Fruit fly (Drosophila melanogaster) whole organism, prepupa: Measurements from ENCODE around the gene CG33702.

ENCODE experiments used
- Blimp-1 ChIP-seq: fragments of 200-800 bp; sonication (Bioruptor generic); optimal IDR thresholded peaks from 3 replicates; lab custom pipeline; 2017; ENCODE audit warnings: missing biosample characterization, missing genetic modification characterization, mild to moderate bottlenecking, moderate library complexity, missing genetic modification reagents
- CG11294 ChIP-seq: fragments of 200-800 bp; sonication (Bioruptor generic); IDR thresholded peaks from 2 replicates; pipeline ENCODE4 v1.3.6; 2022; ENCODE audit warnings: missing biosample characterization, missing genetic modification characterization
- CG11762 ChIP-seq: fragments of 200-800 bp; sonication (Bioruptor generic); optimal IDR thresholded peaks from 3 replicates; lab custom pipeline; 2016; ENCODE audit warnings: missing biosample characterization, missing genetic modification characterization; ENCODE audit not compliant: insufficient read depth
- CG1621 ChIP-seq: fragments of 200-800 bp; sonication (Bioruptor generic); optimal IDR thresholded peaks from 3 replicates; lab custom pipeline; 2018; ENCODE audit warnings: missing biosample characterization, mild to moderate bottlenecking, missing genetic modification characterization
- CG16779 ChIP-seq: fragments of 200-800 bp; sonication (Bioruptor generic); optimal IDR thresholded peaks from 3 replicates; lab custom pipeline; 2017; ENCODE audit warnings: missing biosample characterization, mild to moderate bottlenecking, missing genetic modification characterization
- CG32006 ChIP-seq: fragments of 200-800 bp; sonication (Bioruptor generic); optimal IDR thresholded peaks from 3 replicates; lab custom pipeline; 2017; ENCODE audit warnings: missing biosample characterization, mild to moderate bottlenecking, missing genetic modification characterization
- CG34406 ChIP-seq: fragments of 200-800 bp; sonication (Bioruptor generic); optimal IDR thresholded peaks from 3 replicates; lab custom pipeline; 2016; ENCODE audit warnings: missing biosample characterization, missing genetic modification characterization
- CG4318 ChIP-seq: fragments of 200-800 bp; sonication (Bioruptor generic); optimal IDR thresholded peaks from 3 replicates; lab custom pipeline; 2017; ENCODE audit warnings: missing biosample characterization, mild to moderate bottlenecking, missing genetic modification characterization
- CG6163 ChIP-seq: fragments of 200-800 bp; sonication (Bioruptor generic); IDR thresholded peaks from 3 replicates; pipeline ENCODE4 v1.3.6; 2022; ENCODE audit warnings: missing biosample characterization, missing genetic modification characterization
- CG6276 ChIP-seq: fragments of 200-800 bp; sonication (Bioruptor generic); optimal IDR thresholded peaks from 2 replicates; lab custom pipeline; 2017; ENCODE audit warnings: missing biosample characterization, mild to moderate bottlenecking, missing genetic modification characterization
- CG6792 ChIP-seq: fragments of 200-800 bp; sonication (Bioruptor generic); optimal IDR thresholded peaks from 3 replicates; lab custom pipeline; 2016; ENCODE audit warnings: missing biosample characterization, missing genetic modification characterization
- CG6808 ChIP-seq: fragments of 200-800 bp; sonication (Bioruptor generic); optimal IDR thresholded peaks from 3 replicates; lab custom pipeline; 2017; ENCODE audit warnings: missing biosample characterization, missing genetic modification characterization, mild to moderate bottlenecking, moderate library complexity, missing genetic modification reagents
- CG6854 ChIP-seq: fragments of 200-800 bp; sonication (Bioruptor generic); optimal IDR thresholded peaks from 2 replicates; lab custom pipeline; 2017; ENCODE audit warnings: missing biosample characterization, mild to moderate bottlenecking, missing genetic modification characterization
- CG7368 ChIP-seq: fragments of 200-800 bp; sonication (Bioruptor generic); optimal IDR thresholded peaks from 3 replicates; lab custom pipeline; 2016; ENCODE audit warnings: missing biosample characterization, missing genetic modification characterization
- CG8119 ChIP-seq: fragments of 200-800 bp; sonication (Bioruptor generic); IDR thresholded peaks from 3 replicates; pipeline ENCODE4 v1.3.6; 2022; ENCODE audit warnings: missing biosample characterization, missing genetic modification characterization
- CG8319 ChIP-seq: fragments of 200-800 bp; sonication (Bioruptor generic); optimal IDR thresholded peaks from 3 replicates; lab custom pipeline; 2016; ENCODE audit warnings: missing biosample characterization, missing genetic modification characterization
- CG8632 ChIP-seq: fragments of 200-800 bp; sonication (Bioruptor generic); optimal IDR thresholded peaks from 3 replicates; lab custom pipeline; 2016; ENCODE audit warnings: missing biosample characterization, missing genetic modification characterization
- CG9139 ChIP-seq: fragments of 200-800 bp; sonication (Bioruptor generic); optimal IDR thresholded peaks from 3 replicates; lab custom pipeline; 2017; ENCODE audit warnings: missing biosample characterization, mild to moderate bottlenecking, missing genetic modification characterization
- Eip78C ChIP-seq: fragments of 200-800 bp; sonication (Bioruptor generic); peaks from one replicate; lab custom pipeline; 2016; ENCODE audit warnings: missing biosample characterization, missing genetic modification characterization
- Eip93F ChIP-seq: fragments of 200-800 bp; sonication (Bioruptor generic); optimal IDR thresholded peaks from 2 replicates; lab custom pipeline; 2016; ENCODE audit warnings: missing biosample characterization, mild to moderate bottlenecking, missing genetic modification characterization
- Ets21C ChIP-seq: fragments of 200-800 bp; sonication (Bioruptor generic); optimal IDR thresholded peaks from 3 replicates; lab custom pipeline; 2016; ENCODE audit warnings: missing biosample characterization, missing genetic modification characterization
- Gug ChIP-seq: fragments of 200-800 bp; sonication (Bioruptor generic); IDR thresholded peaks from 2 replicates; pipeline ENCODE4 v1.3.6; 2022; ENCODE audit warnings: missing biosample characterization, missing genetic modification characterization
- Hr39 ChIP-seq: fragments of 200-800 bp; sonication (Bioruptor generic); optimal IDR thresholded peaks from 2 replicates; lab custom pipeline; 2016; ENCODE audit warnings: missing biosample characterization, missing genetic modification characterization
- Hr4 ChIP-seq: fragments of 200-800 bp; sonication (Bioruptor generic); optimal IDR thresholded peaks from 3 replicates; lab custom pipeline; 2016; ENCODE audit warnings: missing biosample characterization, missing genetic modification characterization
- Lpt ChIP-seq: fragments of 200-800 bp; sonication (Bioruptor generic); optimal IDR thresholded peaks from 3 replicates; lab custom pipeline; 2016; ENCODE audit warnings: missing biosample characterization, missing genetic modification characterization
- Met ChIP-seq: fragments of 200-800 bp; sonication (Bioruptor generic); optimal IDR thresholded peaks from 3 replicates; lab custom pipeline; 2016; ENCODE audit warnings: missing biosample characterization, missing genetic modification characterization
- OdsH ChIP-seq: fragments of 200-800 bp; sonication (Bioruptor generic); optimal IDR thresholded peaks from 3 replicates; lab custom pipeline; 2016; ENCODE audit warnings: missing biosample characterization, missing genetic modification characterization
- Sox14 ChIP-seq: fragments of 200-800 bp; sonication (Bioruptor generic); optimal IDR thresholded peaks from 3 replicates; lab custom pipeline; 2016; ENCODE audit warnings: missing biosample characterization, missing genetic modification characterization
- Sox15 ChIP-seq: fragments of 200-800 bp; sonication (Bioruptor generic); optimal IDR thresholded peaks from 3 replicates; lab custom pipeline; 2016; ENCODE audit warnings: missing biosample characterization, missing genetic modification characterization
- achi ChIP-seq: fragments of 200-800 bp; sonication (Bioruptor generic); optimal IDR thresholded peaks from 3 replicates; lab custom pipeline; 2016; ENCODE audit warnings: missing biosample characterization, missing genetic modification characterization
- cyc ChIP-seq: fragments of 200-800 bp; sonication (Bioruptor generic); optimal IDR thresholded peaks from 3 replicates; lab custom pipeline; 2016; ENCODE audit warnings: missing biosample characterization, missing genetic modification characterization
- dsx ChIP-seq: fragments of 200-800 bp; optimal IDR thresholded peaks from 3 replicates; lab custom pipeline; 2019; ENCODE audit warnings: missing biosample characterization, mild to moderate bottlenecking, missing genetic modification characterization, moderate library complexity; ENCODE audit not compliant: poor library complexity, severe bottlenecking
- eg ChIP-seq: fragments of 200-800 bp; sonication (Bioruptor generic); IDR thresholded peaks from 3 replicates; pipeline ENCODE4 v1.3.6; 2022; ENCODE audit warnings: missing biosample characterization, missing genetic modification characterization
- fd59A ChIP-seq: fragments of 200-800 bp; sonication (Bioruptor generic); optimal IDR thresholded peaks from 2 replicates; lab custom pipeline; 2017; ENCODE audit warnings: missing biosample characterization, mild to moderate bottlenecking, missing genetic modification characterization, missing genetic modification reagents
- fkh ChIP-seq: fragments of 200-800 bp; sonication (Bioruptor generic); optimal IDR thresholded peaks from 3 replicates; lab custom pipeline; 2017; ENCODE audit warnings: missing biosample characterization, mild to moderate bottlenecking, missing genetic modification characterization, moderate library complexity
- lz ChIP-seq: fragments of 200-800 bp; sonication (Bioruptor generic); optimal IDR thresholded peaks from 3 replicates; lab custom pipeline; 2016; ENCODE audit warnings: missing biosample characterization, missing genetic modification characterization
- pdm3 ChIP-seq: fragments of 200-800 bp; sonication (Bioruptor generic); optimal IDR thresholded peaks from 3 replicates; lab custom pipeline; 2016; ENCODE audit warnings: missing biosample characterization, missing genetic modification characterization
- salr ChIP-seq, 2 experiments: fragments of 200-800 bp; sonication (Bioruptor generic); optimal IDR thresholded peaks; 3 replicates each; lab custom pipeline; 2016 to 2018; ENCODE audit warnings: missing biosample characterization in 2 of 2, missing genetic modification characterization in 2 of 2, mild to moderate bottlenecking in 1 of 2
- spab ChIP-seq: fragments of 200-800 bp; sonication (Bioruptor generic); optimal IDR thresholded peaks from 2 replicates; lab custom pipeline; 2017; ENCODE audit warnings: missing biosample characterization, mild to moderate bottlenecking, missing genetic modification characterization, missing genetic modification reagents
- ss ChIP-seq, 2 experiments: fragments of 200-800 bp; sonication (Bioruptor generic); optimal IDR thresholded peaks; 2 replicates in 1 of 2; 3 replicates in 1 of 2; lab custom pipeline; 2017 to 2018; ENCODE audit warnings: mild to moderate bottlenecking in 2 of 2, missing biosample characterization in 2 of 2, missing genetic modification characterization in 2 of 2, moderate library complexity in 1 of 2
- svp ChIP-seq: fragments of 200-800 bp; sonication (Bioruptor generic); peaks from one replicate; lab custom pipeline; 2016; ENCODE audit warnings: missing biosample characterization, missing genetic modification characterization
- topi ChIP-seq: fragments of 200-800 bp; sonication (Bioruptor generic); optimal IDR thresholded peaks from 3 replicates; lab custom pipeline; 2016; ENCODE audit warnings: missing biosample characterization, missing genetic modification characterization
- vri ChIP-seq: fragments of 200-800 bp; sonication (Bioruptor generic); optimal IDR thresholded peaks from 3 replicates; lab custom pipeline; 2016; ENCODE audit warnings: missing biosample characterization, mild to moderate bottlenecking, missing genetic modification characterization

The CG33702 gene

DNA sequence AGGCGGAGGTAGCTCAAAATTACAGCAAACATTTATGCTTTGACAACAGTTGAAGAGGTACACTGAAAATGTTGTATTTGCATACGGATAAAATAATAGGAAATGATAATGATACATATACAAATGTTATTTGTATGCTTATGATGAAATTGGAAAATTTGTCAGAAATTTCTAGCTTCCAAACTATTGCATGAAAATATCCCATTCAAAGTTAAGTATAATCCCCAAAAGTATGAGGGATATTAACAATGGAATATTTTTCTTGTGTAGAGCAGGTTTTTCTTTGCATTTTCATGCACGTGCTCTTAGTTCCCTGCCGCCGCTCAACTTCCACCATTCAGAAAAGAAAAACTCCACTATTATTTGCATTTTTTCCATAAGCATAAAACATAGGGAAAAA, 41.8 kb upstream of the CG33702 start (continued):
- TF ChIP-seq Hr4 (GFP tag; lab: Kevin White, UChicago) (peak; percentile 55), CG11294 (GFP tag; lab: Robert Waterston, UW) (no peak), dsx (no peak), CG8119 (GFP tag; lab: Robert Waterston, UW) (peak; percentile 43; the same call in 1 of the 3 replicates), CG6808 (GFP tag; lab: Kevin White, UChicago) (no peak), CG7368 (GFP tag; lab: Kevin White, UChicago) (no peak), Met (GFP tag; lab: Kevin White, UChicago) (no peak), CG8319 (GFP tag; lab: Kevin White, UChicago) (no peak), Sox15 (GFP tag; lab: Kevin White, UChicago) (no peak), CG6163 (GFP tag; lab: Robert Waterston, UW) (no peak)
- TF ChIP-seq, all 60 proteins: peak for 4

DNA sequence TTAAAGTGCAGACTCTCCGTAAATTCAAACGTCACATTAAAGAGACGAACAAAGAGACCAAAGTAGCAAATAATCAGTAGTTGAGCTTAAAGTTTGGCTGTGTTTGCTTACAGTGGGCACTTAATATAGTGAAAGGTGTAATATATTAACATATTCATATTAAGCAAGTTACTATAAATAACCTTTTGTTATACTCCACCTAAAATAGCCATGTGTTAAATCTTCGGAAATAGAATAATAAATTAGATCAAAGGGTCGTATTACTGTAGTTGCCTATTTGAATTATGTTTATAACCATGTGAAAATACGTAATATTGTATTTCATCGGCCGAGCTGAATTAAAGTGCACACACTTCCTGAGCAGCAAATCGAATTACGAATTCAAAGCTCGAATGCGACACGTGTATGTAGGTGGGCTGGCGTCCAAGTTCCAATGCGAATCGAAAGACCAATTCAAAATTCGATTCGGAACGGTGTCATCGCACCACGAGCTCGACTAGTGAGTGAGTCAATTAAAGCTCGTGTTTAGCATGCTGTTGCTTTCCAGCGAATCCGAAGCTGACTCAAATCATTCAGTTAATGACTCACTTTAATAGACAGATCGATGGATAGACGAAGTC, 39.1 kb upstream of the CG33702 start:
- no peak for TF ChIP-seq Lpt (GFP tag; lab: Kevin White, UChicago)
- TF ChIP-seq CG4318 (GFP tag; lab: Kevin White, UChicago) = no peak
- peak; percentile 19 for TF ChIP-seq fkh (GFP tag; lab: Kevin White, UChicago)
- TF ChIP-seq CG8319 (GFP tag; lab: Kevin White, UChicago) = no peak
- TF ChIP-seq CG6163 (GFP tag; lab: Robert Waterston, UW) = no peak
- TF ChIP-seq Sox15 (GFP tag; lab: Kevin White, UChicago) = no peak
- no peak for TF ChIP-seq Hr39
- TF ChIP-seq lz = no peak
- TF ChIP-seq CG9139 = no peak
- TF ChIP-seq Gug (GFP tag; lab: Robert Waterston, UW) = peak; percentile 49; the same call in 1 of the 2 replicates
- TF ChIP-seq svp (GFP tag; lab: Kevin White, UChicago) = peak; percentile 46
- no peak for TF ChIP-seq fd59A (GFP tag; lab: Kevin White, UChicago)
- TF ChIP-seq Ets21C = no peak
- TF ChIP-seq Blimp-1 (GFP tag; lab: Kevin White, UChicago) = no peak
- no peak for TF ChIP-seq salr (GFP tag; optimal IDR thresholded peaks at IDR 0.05; lab: Kevin White, UChicago)
- peak; percentile 61; the same call in 2 of the 3 replicates for TF ChIP-seq eg (GFP tag; lab: Robert Waterston, UW)
- TF ChIP-seq Eip78C (GFP tag; lab: Kevin White, UChicago) = peak; percentile 58
- no peak for TF ChIP-seq CG32006
- no peak for TF ChIP-seq ss (GFP tag; optimal IDR thresholded peaks at IDR 0.05; lab: Kevin White, UChicago)
- peak; percentile 4 for TF ChIP-seq Hr4 (GFP tag; lab: Kevin White, UChicago)
- no peak for TF ChIP-seq CG6792 (GFP tag; lab: Kevin White, UChicago)
- TF ChIP-seq cyc = no peak
- TF ChIP-seq CG8119 (GFP tag; lab: Robert Waterston, UW) = no peak
- TF ChIP-seq OdsH (GFP tag; lab: Kevin White, UChicago) = no peak
- TF ChIP-seq CG6276 (GFP tag; lab: Kevin White, UChicago) = no peak
- no peak for TF ChIP-seq CG6808 (GFP tag; lab: Kevin White, UChicago)

DNA sequence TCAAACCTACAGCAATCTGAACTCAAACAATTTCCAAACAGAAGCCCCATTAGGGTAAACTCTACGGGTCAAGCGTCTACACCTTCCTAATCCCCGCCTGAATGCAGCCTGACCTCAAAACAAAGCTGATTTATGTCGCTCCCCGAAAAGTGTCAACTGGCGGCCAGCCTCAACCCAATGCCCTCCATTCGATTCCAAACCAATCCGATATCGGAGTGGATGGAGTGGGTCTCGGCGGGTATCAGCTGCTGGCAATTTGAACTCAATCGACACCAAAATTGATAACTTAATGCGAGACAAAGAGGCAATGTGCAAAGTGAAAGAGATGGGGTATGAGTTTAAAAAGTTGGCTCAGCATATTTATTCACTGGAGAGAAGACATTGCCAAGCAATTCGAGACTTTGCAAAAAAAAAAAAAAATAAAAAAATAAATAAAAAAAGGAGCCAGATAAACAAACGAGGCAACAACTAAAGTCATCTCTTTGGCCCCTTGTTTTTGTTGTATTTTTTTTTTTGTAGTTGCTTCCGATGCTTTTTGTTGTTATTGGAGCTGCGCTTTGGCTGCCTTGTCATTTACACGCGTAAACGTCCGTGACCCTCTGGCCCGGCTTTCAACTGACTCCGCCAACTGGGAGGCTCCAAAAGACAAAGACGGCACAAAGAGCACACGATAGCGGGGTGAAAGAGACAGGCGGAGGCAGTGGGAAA, 37.8 kb upstream of the CG33702 start:
- TF ChIP-seq Eip78C (GFP tag; lab: Kevin White, UChicago) = peak; percentile 88
- TF ChIP-seq vri (GFP tag; lab: Kevin White, UChicago) = no peak
- TF ChIP-seq CG1621 (tag; lab: Kevin White, UChicago) = peak; percentile 53
- peak; percentile 72 for TF ChIP-seq CG6808 (GFP tag; lab: Kevin White, UChicago)
- TF ChIP-seq CG8119 (GFP tag; lab: Robert Waterston, UW) = 0 out of 3 replicates have a peak, but pooled peaks have one; percentile 15
- no peak for TF ChIP-seq Blimp-1 (GFP tag; lab: Kevin White, UChicago)
- TF ChIP-seq topi (GFP tag; lab: Kevin White, UChicago) = peak; percentile 18
- peak; percentile 45 for TF ChIP-seq Sox14 (GFP tag; lab: Kevin White, UChicago)
- TF ChIP-seq CG6854 (GFP tag; lab: Kevin White, UChicago) = peak; percentile 34
- peak; percentile 90 for TF ChIP-seq svp (GFP tag; lab: Kevin White, UChicago)
- peak; percentile 31 for TF ChIP-seq CG11762 (GFP tag; lab: Kevin White, UChicago)
- TF ChIP-seq OdsH (GFP tag; lab: Kevin White, UChicago) = peak; percentile 15
- TF ChIP-seq CG6163 (GFP tag; lab: Robert Waterston, UW) = peak; percentile 75; the same call in 2 of the 3 replicates
- TF ChIP-seq CG11294 (GFP tag; lab: Robert Waterston, UW) = no peak
- TF ChIP-seq fkh (GFP tag; lab: Kevin White, UChicago) = no peak
- TF ChIP-seq Lpt (GFP tag; lab: Kevin White, UChicago) = peak; percentile 14
- TF ChIP-seq pdm3 (GFP tag; lab: Kevin White, UChicago) = peak; percentile 23
- TF ChIP-seq CG34406 (GFP tag; lab: Kevin White, UChicago) = peak; percentile 58
- TF ChIP-seq Eip93F = no peak
- TF ChIP-seq achi (GFP tag; lab: Kevin White, UChicago) = peak; percentile 25
- peak; percentile 24 for TF ChIP-seq CG16779
- TF ChIP-seq spab (GFP tag; lab: Kevin White, UChicago) = peak; percentile 58
- TF ChIP-seq CG8632 = peak; percentile 59
- TF ChIP-seq ss (GFP tag; optimal IDR thresholded peaks at IDR 0.05; lab: Kevin White, UChicago) = peak; percentile 79 to 82
- no peak for TF ChIP-seq lz
